Fruit fly (Drosophila melanogaster): ENCODE results near the gene brm.

dm6 chr3L:15996019-15996418 lies 13.3 kb upstream of the brm start:
- TF ChIP-seq usp (GFP tag; optimal IDR thresholded peaks at IDR 0.05) (no peak), pan (optimal IDR thresholded peaks at IDR 0.05) (no peak), EcR (GFP tag; optimal IDR thresholded peaks at IDR 0.05) (no peak), psq (optimal IDR thresholded peaks at IDR 0.05) (no peak), CG8478 (optimal IDR thresholded peaks at IDR 0.05) (no peak), Dll (optimal IDR thresholded peaks at IDR 0.05) (no peak)

Measured in whole organism.